Worm (Caenorhabditis elegans) whole organism, L1 larva: ENCODE measurements around the gene F18E9.1.

Experiments used
- C04F5.9 ChIP-seq: sonication (generic microtip); optimal IDR thresholded peaks from 2 replicates; lab custom pipeline; 2016; ENCODE audit warnings: missing genetic modification characterization, missing compliant biosample characterization
- Y116A8C.19 ChIP-seq: sonication (generic microtip); optimal IDR thresholded peaks from 2 replicates; lab custom pipeline; 2016; ENCODE audit warnings: missing compliant biosample characterization, missing genetic modification characterization, borderline replicate concordance
- alr-1 ChIP-seq: fragments of 200-800 bp; sonication (Bioruptor generic); optimal IDR thresholded peaks from 2 replicates; lab custom pipeline; 2018; ENCODE audit warnings: borderline replicate concordance, mild to moderate bottlenecking, missing genetic modification characterization, missing compliant biosample characterization
- ceh-8 ChIP-seq: fragments of 200-800 bp; sonication (Bioruptor generic); optimal IDR thresholded peaks from 2 replicates; lab custom pipeline; 2018; ENCODE audit warnings: mild to moderate bottlenecking, missing genetic modification characterization, moderate library complexity, missing compliant biosample characterization
- ceh-82 ChIP-seq, 3 experiments: fragments of 150-350 bp in 1 of 3; sonication (generic microtip) in 2 of 3; optimal IDR thresholded peaks; 2 replicates each; lab custom pipeline; 2014 to 2017; ENCODE audit warnings: missing biosample characterization in 3 of 3, missing genetic modification characterization in 3 of 3
- dsc-1 ChIP-seq: sonication (generic microtip); optimal IDR thresholded peaks from 2 replicates; lab custom pipeline; 2016; ENCODE audit warnings: mild to moderate bottlenecking, missing genetic modification characterization, missing compliant biosample characterization
- efl-1 ChIP-seq, 4 experiments: fragments of 150-350 bp; optimal IDR thresholded peaks in 3 of 4; peaks in 1 of 4; 1 replicate in 1 of 4; 2 replicates in 3 of 4; lab custom pipeline; 2014; ENCODE audit warnings: missing biosample characterization in 2 of 4, missing genetic modification characterization in 2 of 4, missing genetic modification reagents in 2 of 4
- elt-2 ChIP-seq: sonication (generic microtip); optimal IDR thresholded peaks from 2 replicates; lab custom pipeline; 2016; ENCODE audit warnings: missing genetic modification characterization, mild to moderate bottlenecking, inconsistent platforms, missing compliant biosample characterization, missing genetic modification reagents
- ets-5 ChIP-seq: fragments of 200-800 bp; sonication (Bioruptor generic); IDR thresholded peaks from 2 replicates; pipeline ENCODE4 v1.3.6; 2022; ENCODE audit warnings: missing genetic modification characterization, missing compliant biosample characterization
- fkh-10 ChIP-seq: sonication (generic microtip); optimal IDR thresholded peaks from 2 replicates; lab custom pipeline; 2017; ENCODE audit warnings: missing biosample characterization, missing genetic modification reagents, missing genetic modification characterization
- fkh-8 ChIP-seq: sonication (generic microtip); optimal IDR thresholded peaks from 2 replicates; lab custom pipeline; 2016; ENCODE audit warnings: mild to moderate bottlenecking, missing genetic modification characterization, missing compliant biosample characterization
- grh-1 ChIP-seq: fragments of 200-800 bp; sonication (Bioruptor generic); IDR thresholded peaks from 2 replicates; pipeline ENCODE4 v1.3.6; 2022; ENCODE audit warnings: missing genetic modification reagents, missing genetic modification characterization, missing compliant biosample characterization
- isw-1 ChIP-seq: fragments of 200-800 bp; sonication (Bioruptor generic); IDR thresholded peaks from 2 replicates; pipeline ENCODE4 v1.3.6; 2022; ENCODE audit warnings: missing genetic modification characterization, missing compliant biosample characterization
- jun-1 ChIP-seq: fragments of 150-350 bp; optimal IDR thresholded peaks from 2 replicates; lab custom pipeline; 2014; ENCODE audit warnings: missing biosample characterization, missing genetic modification reagents, missing genetic modification characterization
- lin-14 ChIP-seq: fragments of 200-800 bp; sonication (Bioruptor generic); optimal IDR thresholded peaks from 2 replicates; lab custom pipeline; 2018; ENCODE audit warnings: mild to moderate bottlenecking, missing genetic modification characterization, moderate library complexity, missing compliant biosample characterization
- lin-35 ChIP-seq, 2 experiments: fragments of 150-350 bp; optimal IDR thresholded peaks; 2 replicates each; lab custom pipeline; 2014; ENCODE audit warnings: missing biosample characterization in 2 of 2, missing genetic modification characterization in 2 of 2, missing genetic modification reagents in 2 of 2
- lir-3 ChIP-seq: sonication (generic microtip); optimal IDR thresholded peaks from 2 replicates; lab custom pipeline; 2016; ENCODE audit warnings: mild to moderate bottlenecking, missing genetic modification characterization, moderate library complexity, missing compliant biosample characterization; ENCODE audit not compliant: poor library complexity
- lsy-2 ChIP-seq, 2 experiments: fragments of 150-350 bp; optimal IDR thresholded peaks; 2 replicates each; lab custom pipeline; 2014; ENCODE audit warnings: missing biosample characterization in 2 of 2, missing genetic modification characterization in 2 of 2
- mdl-1 ChIP-seq, 2 experiments: fragments of 150-350 bp; optimal IDR thresholded peaks; 2 replicates each; lab custom pipeline; 2014 to 2017; ENCODE audit warnings: missing biosample characterization in 2 of 2, missing genetic modification characterization in 2 of 2, inconsistent platforms in 1 of 2
- mef-2 ChIP-seq: fragments of 150-350 bp; optimal IDR thresholded peaks from 2 replicates; lab custom pipeline; 2014; ENCODE audit warnings: missing biosample characterization, missing genetic modification characterization
- nhr-11 ChIP-seq: fragments of 150-350 bp; optimal IDR thresholded peaks from 2 replicates; lab custom pipeline; 2014; ENCODE audit warnings: missing biosample characterization, missing genetic modification characterization
- nhr-28 ChIP-seq: fragments of 150-350 bp; optimal IDR thresholded peaks from 2 replicates; lab custom pipeline; 2014; ENCODE audit warnings: missing biosample characterization, missing genetic modification characterization
- nhr-47 ChIP-seq: sonication (generic microtip); optimal IDR thresholded peaks from 2 replicates; lab custom pipeline; 2016; ENCODE audit warnings: mild to moderate bottlenecking, missing genetic modification characterization, moderate library complexity, missing compliant biosample characterization
- nhr-84 ChIP-seq: sonication (generic microtip); optimal IDR thresholded peaks from 2 replicates; lab custom pipeline; 2017; ENCODE audit warnings: missing biosample characterization, missing genetic modification characterization
- nhr-85 ChIP-seq: sonication (generic microtip); peaks from one replicate; lab custom pipeline; 2016; ENCODE audit warnings: missing genetic modification characterization, inconsistent platforms, missing compliant biosample characterization
- pag-3 ChIP-seq: sonication (generic microtip); optimal IDR thresholded peaks from 2 replicates; lab custom pipeline; 2017; ENCODE audit warnings: missing genetic modification characterization, mild to moderate bottlenecking, missing compliant biosample characterization, antibody characterized with exemption, borderline replicate concordance; ENCODE audit not compliant: insufficient read depth
- pax-3 ChIP-seq: fragments of 200-800 bp; sonication (Bioruptor generic); optimal IDR thresholded peaks from 2 replicates; lab custom pipeline; 2018; ENCODE audit warnings: mild to moderate bottlenecking, missing genetic modification characterization, moderate library complexity, missing compliant biosample characterization
- pqm-1 ChIP-seq: sonication (generic microtip); optimal IDR thresholded peaks from 3 replicates; lab custom pipeline; 2017; ENCODE audit warnings: missing biosample characterization, missing genetic modification characterization
- rnt-1 ChIP-seq: sonication (generic microtip); optimal IDR thresholded peaks from 2 replicates; lab custom pipeline; 2016; ENCODE audit warnings: mild to moderate bottlenecking, missing genetic modification characterization, moderate library complexity, missing compliant biosample characterization
- skn-1 ChIP-seq: fragments of 150-350 bp; optimal IDR thresholded peaks from 2 replicates; lab custom pipeline; 2014; ENCODE audit warnings: missing biosample characterization, missing genetic modification characterization
- snpc-4 ChIP-seq: fragments of 150-350 bp; optimal IDR thresholded peaks from 2 replicates; lab custom pipeline; 2014; ENCODE audit warnings: missing biosample characterization, missing genetic modification characterization
- sox-4 ChIP-seq: sonication (generic microtip); optimal IDR thresholded peaks from 2 replicates; lab custom pipeline; 2016; ENCODE audit warnings: missing genetic modification characterization, missing compliant biosample characterization
- swsn-7 ChIP-seq: sonication (generic microtip); optimal IDR thresholded peaks from 2 replicates; lab custom pipeline; 2016; ENCODE audit warnings: missing genetic modification characterization, missing compliant biosample characterization
- unc-130 ChIP-seq: fragments of 150-350 bp; optimal IDR thresholded peaks from 2 replicates; lab custom pipeline; 2017; ENCODE audit warnings: missing biosample characterization, missing genetic modification characterization, inconsistent platforms
- unc-30 ChIP-seq: sonication (generic microtip); optimal IDR thresholded peaks from 2 replicates; lab custom pipeline; 2017; ENCODE audit warnings: missing biosample characterization, missing genetic modification characterization
- unc-98 ChIP-seq: fragments of 200-800 bp; sonication (Bioruptor generic); IDR thresholded peaks from 2 replicates; pipeline ENCODE4 v1.3.6; 2022; ENCODE audit warnings: missing genetic modification characterization, missing compliant biosample characterization
- zip-4 ChIP-seq: fragments of 200-800 bp; sonication (Bioruptor generic); optimal IDR thresholded peaks from 2 replicates; lab custom pipeline; 2018; ENCODE audit warnings: mild to moderate bottlenecking, missing genetic modification characterization, moderate library complexity, missing compliant biosample characterization
- ztf-4 ChIP-seq: fragments of 150-350 bp; optimal IDR thresholded peaks from 2 replicates; lab custom pipeline; 2014; ENCODE audit warnings: missing biosample characterization, missing genetic modification characterization

F18E9.1 gene

ce11 chrX:8592881-8593280 lies 8.5 kb upstream of the F18E9.1 start, which contains the start of gene nlp-7:
Gene nlp-7 (plus strand): TSS chrX:8593181.
- TF ChIP-seq unc-98 (GFP tag; lab: Robert Waterston, UW) (no peak), fkh-10 (GFP tag; lab: Kevin White, UChicago) (no peak), lin-14 (no peak)
- TF ChIP-seq, all 84 proteins: peak for 0

- TF ChIP-seq zip-4 (GFP tag; lab: Kevin White, UChicago) (no peak), nhr-47 (no peak), ceh-8 (GFP tag; lab: Kevin White, UChicago) (no peak), lsy-2 (tag; optimal IDR thresholded peaks at IDR 0.05; lab: Kevin White, UChicago) (no peak), elt-2 (no peak), nhr-11 (tag; lab: Kevin White, UChicago) (no peak), ceh-82 (tag; optimal IDR thresholded peaks at IDR 0.05; lab: Kevin White, UChicago) (no peak), C04F5.9 (tag; lab: Kevin White, UChicago) (no peak), nhr-84 (tag; lab: Kevin White, UChicago) (no peak), unc-30 (tag; lab: Kevin White, UChicago) (no peak), lir-3 (no peak), alr-1 (tag; lab: Kevin White, UChicago) (no peak), unc-130 (tag; lab: Kevin White, UChicago) (no peak), ets-5 (GFP tag; lab: Robert Waterston, UW) (no peak), dsc-1 (no peak), nhr-28 (tag; lab: Kevin White, UChicago) (no peak), mdl-1 (tag; optimal IDR thresholded peaks at IDR 0.05; lab: Kevin White, UChicago) (no peak), pqm-1 (tag; lab: Kevin White, UChicago) (no peak), Y116A8C.19 (tag; lab: Kevin White, UChicago) (no peak), snpc-4 (tag; lab: Kevin White, UChicago) (no peak)
Observed at ce11 chrX:8597647-8598046, 3.7 kb upstream of the F18E9.1 start, which contains the start of gene F18E9.7. Gene F18E9.7 (minus strand): TSS chrX:8597747.

ce11 chrX:8598491-8598890 lies 2.8 kb upstream of the F18E9.1 start:
- TF ChIP-seq grh-1 (GFP tag; lab: Robert Waterston, UW) (no peak), efl-1 (optimal IDR thresholded peaks at IDR 0.05; lab: Kevin White, UChicago) (no peak), efl-1 (GFP tag; optimal IDR thresholded peaks at IDR 0.05 in 1 of 2; lab: Kevin White, UChicago) (peak in 1 of 2 experiments; percentile 17)

- TF ChIP-seq mef-2 (no peak), lsy-2 (tag; optimal IDR thresholded peaks at IDR 0.05; lab: Kevin White, UChicago) (no peak), pax-3 (tag; lab: Kevin White, UChicago) (peak; percentile 8), lin-35 (GFP tag; optimal IDR thresholded peaks at IDR 0.05; lab: Kevin White, UChicago) (no peak), pag-3 (no peak), skn-1 (tag; lab: Kevin White, UChicago) (no peak), nhr-28 (tag; lab: Kevin White, UChicago) (no peak), nhr-84 (tag; lab: Kevin White, UChicago) (no peak), pqm-1 (tag; lab: Kevin White, UChicago) (no peak), unc-130 (tag; lab: Kevin White, UChicago) (no peak), swsn-7 (tag; lab: Kevin White, UChicago) (no peak), sox-4 (tag; lab: Kevin White, UChicago) (peak; percentile 17), lin-14 (peak; percentile 11), isw-1 (GFP tag; lab: Robert Waterston, UW) (no peak), dsc-1 (peak; percentile 74), ztf-4 (no peak), nhr-85 (tag; lab: Kevin White, UChicago) (no peak), jun-1 (tag; lab: Kevin White, UChicago) (no peak), rnt-1 (tag; lab: Kevin White, UChicago) (no peak), fkh-8 (tag; lab: Kevin White, UChicago) (peak; percentile 51)
Observed at ce11 chrX:8599725-8600124, 1.6 kb upstream of the F18E9.1 start.
